Fruit fly (Drosophila melanogaster) whole organism, wandering third instar larva: ENCODE data around the gene SPH93.

Experiments
- CG32264 ChIP-seq: fragments of 200-800 bp; sonication (Bioruptor generic); optimal IDR thresholded peaks from 2 replicates; lab custom pipeline; 2016; ENCODE audit warnings: missing biosample characterization, missing genetic modification characterization
- CG9705 ChIP-seq: fragments of 200-800 bp; sonication (Bioruptor generic); optimal IDR thresholded peaks from 2 replicates; lab custom pipeline; 2018; ENCODE audit warnings: missing biosample characterization, mild to moderate bottlenecking, missing genetic modification characterization
- CrebA ChIP-seq: fragments of 200-800 bp; sonication (Bioruptor generic); optimal IDR thresholded peaks from 2 replicates; lab custom pipeline; 2016; ENCODE audit warnings: missing biosample characterization, mild to moderate bottlenecking, missing genetic modification characterization, borderline replicate concordance
- Dfd ChIP-seq: fragments of >200 bp; optimal IDR thresholded peaks from 2 replicates; lab custom pipeline; 2017; ENCODE audit warnings: missing biosample characterization, missing genetic modification characterization
- Dif ChIP-seq: fragments of 200-275, 200-300 bp; sonication (Bioruptor generic); optimal IDR thresholded peaks from 2 replicates; lab custom pipeline; 2018; ENCODE audit warnings: missing biosample characterization, missing genetic modification characterization; ENCODE audit not compliant: partially characterized antibody
- GATAd ChIP-seq: sonication (Bioruptor generic); optimal IDR thresholded peaks from 2 replicates; lab custom pipeline; 2016; ENCODE audit warnings: missing biosample characterization, missing genetic modification characterization
- HLH106 ChIP-seq: fragments of 200-800 bp; optimal IDR thresholded peaks from 3 replicates; lab custom pipeline; 2019; ENCODE audit warnings: missing biosample characterization, mild to moderate bottlenecking, missing genetic modification characterization, moderate library complexity
- Hnf4 ChIP-seq: fragments of 200-800 bp; sonication (Bioruptor generic); optimal IDR thresholded peaks from 2 replicates; lab custom pipeline; 2016; ENCODE audit warnings: missing biosample characterization, mild to moderate bottlenecking, missing genetic modification characterization
- Hr78 ChIP-seq: fragments of >200 bp; optimal IDR thresholded peaks from 2 replicates; lab custom pipeline; 2017; ENCODE audit warnings: missing biosample characterization, missing genetic modification characterization
- Hr83 ChIP-seq: fragments of 200-300 bp; sonication (Bioruptor generic); optimal IDR thresholded peaks from 2 replicates; lab custom pipeline; 2016; ENCODE audit warnings: missing biosample characterization, mild to moderate bottlenecking, missing genetic modification characterization, moderate library complexity; ENCODE audit not compliant: poor library complexity, severe bottlenecking
- Jra ChIP-seq: sonication (Bioruptor generic); optimal IDR thresholded peaks from 2 replicates; lab custom pipeline; 2016; ENCODE audit warnings: missing biosample characterization, missing genetic modification characterization
- Mio ChIP-seq: sonication (Bioruptor generic); optimal IDR thresholded peaks from 2 replicates; lab custom pipeline; 2016; ENCODE audit warnings: missing biosample characterization, missing genetic modification characterization
- Myc ChIP-seq: fragments of >200 bp; optimal IDR thresholded peaks from 2 replicates; lab custom pipeline; 2017
- N ChIP-seq: fragments of >200 bp; optimal IDR thresholded peaks from 2 replicates; lab custom pipeline; 2018; ENCODE audit warnings: missing biosample characterization, missing external identifiers, missing genetic modification characterization
- OdsH ChIP-seq: fragments of 200-800 bp; sonication (Bioruptor generic); optimal IDR thresholded peaks from 2 replicates; lab custom pipeline; 2016; ENCODE audit warnings: missing biosample characterization, mild to moderate bottlenecking, missing genetic modification characterization
- Rel ChIP-seq, 2 experiments: fragments of 200-800 bp; sonication (Bioruptor generic) in 1 of 2; optimal IDR thresholded peaks; 2 replicates in 1 of 2; 3 replicates in 1 of 2; lab custom pipeline; 2016 to 2019; ENCODE audit warnings: mild to moderate bottlenecking in 2 of 2, missing biosample characterization in 2 of 2, missing genetic modification characterization in 2 of 2, moderate library complexity in 1 of 2
- Sp1 ChIP-seq: fragments of 200-800 bp; sonication (Bioruptor generic); optimal IDR thresholded peaks from 3 replicates; lab custom pipeline; 2019; ENCODE audit warnings: missing biosample characterization, mild to moderate bottlenecking, missing genetic modification characterization, moderate library complexity
- Vsx2 ChIP-seq: fragments of 200-300, 225-300 bp; sonication (Bioruptor generic); optimal IDR thresholded peaks from 2 replicates; lab custom pipeline; 2018; ENCODE audit warnings: missing biosample characterization, missing genetic modification characterization; ENCODE audit not compliant: partially characterized antibody
- br ChIP-seq: fragments of 200-800 bp; sonication (Bioruptor generic); optimal IDR thresholded peaks from 2 replicates; lab custom pipeline; 2016; ENCODE audit warnings: missing biosample characterization, missing genetic modification characterization
- brk ChIP-seq: fragments of 200-800 bp; sonication (Bioruptor generic); optimal IDR thresholded peaks from 2 replicates; lab custom pipeline; 2016; ENCODE audit warnings: missing biosample characterization, mild to moderate bottlenecking, missing genetic modification characterization
- dl ChIP-seq, 2 experiments: fragments of 175-275, 200-275 bp in 1 of 2; fragments of 200-275 bp in 1 of 2; sonication (Bioruptor generic); optimal IDR thresholded peaks; lab custom pipeline; 2018; ENCODE audit warnings: mild to moderate bottlenecking in 2 of 2, missing biosample characterization in 2 of 2, missing genetic modification characterization in 2 of 2, moderate library complexity in 2 of 2; ENCODE audit not compliant: partially characterized antibody in 2 of 2, insufficient read depth in 1 of 2
- dmrt93B ChIP-seq: fragments of 200-800 bp; sonication (Bioruptor generic); optimal IDR thresholded peaks from 2 replicates; lab custom pipeline; 2018; ENCODE audit warnings: missing biosample characterization, mild to moderate bottlenecking, missing genetic modification characterization
- dsf ChIP-seq: sonication (Bioruptor generic); optimal IDR thresholded peaks from 2 replicates; lab custom pipeline; 2016; ENCODE audit warnings: missing biosample characterization, missing genetic modification characterization, borderline replicate concordance
- ey ChIP-seq: fragments of 200-800 bp; sonication (Bioruptor generic); optimal IDR thresholded peaks from 2 replicates; lab custom pipeline; 2016; ENCODE audit warnings: missing biosample characterization, missing genetic modification characterization
- foxo ChIP-seq, 2 experiments: fragments of 200-800 bp; sonication (Bioruptor generic); optimal IDR thresholded peaks; 2 replicates in 1 of 2; 3 replicates in 1 of 2; lab custom pipeline; 2016 to 2017; ENCODE audit warnings: missing biosample characterization in 2 of 2, missing genetic modification characterization in 2 of 2
- fru ChIP-seq: fragments of 200-800 bp; sonication (Bioruptor generic); optimal IDR thresholded peaks from 3 replicates; lab custom pipeline; 2016; ENCODE audit warnings: missing biosample characterization, mild to moderate bottlenecking, missing genetic modification characterization
- h ChIP-seq: fragments of 200-800 bp; sonication (Bioruptor generic); optimal IDR thresholded peaks from 3 replicates; lab custom pipeline; 2016; ENCODE audit warnings: missing biosample characterization, mild to moderate bottlenecking, missing genetic modification characterization
- jim ChIP-seq: fragments of 175-275, 200-325 bp; sonication (Bioruptor generic); optimal IDR thresholded peaks from 2 replicates; lab custom pipeline; 2016; ENCODE audit warnings: missing biosample characterization, mild to moderate bottlenecking, missing genetic modification characterization
- lola ChIP-seq: fragments of >200 bp; optimal IDR thresholded peaks from 2 replicates; lab custom pipeline; 2017; ENCODE audit warnings: missing biosample characterization, missing genetic modification characterization
- pan ChIP-seq: fragments of >200 bp; optimal IDR thresholded peaks from 2 replicates; lab custom pipeline; 2017
- psq ChIP-seq: fragments of 200-800 bp; sonication (Bioruptor generic); optimal IDR thresholded peaks from 3 replicates; lab custom pipeline; 2017; ENCODE audit warnings: missing biosample characterization, mild to moderate bottlenecking, missing genetic modification characterization, moderate library complexity
- rgr ChIP-seq: fragments of 200-800 bp; sonication (Bioruptor generic); optimal IDR thresholded peaks from 3 replicates; lab custom pipeline; 2016; ENCODE audit warnings: missing biosample characterization, mild to moderate bottlenecking, missing genetic modification characterization
- sage ChIP-seq: fragments of 200-800 bp; sonication (Bioruptor generic); optimal IDR thresholded peaks from 2 replicates; lab custom pipeline; 2016; ENCODE audit warnings: missing biosample characterization, mild to moderate bottlenecking, missing genetic modification characterization
- sv ChIP-seq: fragments of 200-800 bp; sonication (Bioruptor generic); optimal IDR thresholded peaks from 3 replicates; lab custom pipeline; 2016; ENCODE audit warnings: missing biosample characterization, missing genetic modification characterization
- tai ChIP-seq: sonication (Bioruptor generic); optimal IDR thresholded peaks from 2 replicates; lab custom pipeline; 2016; ENCODE audit warnings: missing biosample characterization, missing genetic modification characterization
- woc ChIP-seq: sonication (Bioruptor generic); optimal IDR thresholded peaks from 2 replicates; lab custom pipeline; 2016; ENCODE audit warnings: missing biosample characterization, mild to moderate bottlenecking, missing genetic modification characterization

SPH93 gene

DNA sequence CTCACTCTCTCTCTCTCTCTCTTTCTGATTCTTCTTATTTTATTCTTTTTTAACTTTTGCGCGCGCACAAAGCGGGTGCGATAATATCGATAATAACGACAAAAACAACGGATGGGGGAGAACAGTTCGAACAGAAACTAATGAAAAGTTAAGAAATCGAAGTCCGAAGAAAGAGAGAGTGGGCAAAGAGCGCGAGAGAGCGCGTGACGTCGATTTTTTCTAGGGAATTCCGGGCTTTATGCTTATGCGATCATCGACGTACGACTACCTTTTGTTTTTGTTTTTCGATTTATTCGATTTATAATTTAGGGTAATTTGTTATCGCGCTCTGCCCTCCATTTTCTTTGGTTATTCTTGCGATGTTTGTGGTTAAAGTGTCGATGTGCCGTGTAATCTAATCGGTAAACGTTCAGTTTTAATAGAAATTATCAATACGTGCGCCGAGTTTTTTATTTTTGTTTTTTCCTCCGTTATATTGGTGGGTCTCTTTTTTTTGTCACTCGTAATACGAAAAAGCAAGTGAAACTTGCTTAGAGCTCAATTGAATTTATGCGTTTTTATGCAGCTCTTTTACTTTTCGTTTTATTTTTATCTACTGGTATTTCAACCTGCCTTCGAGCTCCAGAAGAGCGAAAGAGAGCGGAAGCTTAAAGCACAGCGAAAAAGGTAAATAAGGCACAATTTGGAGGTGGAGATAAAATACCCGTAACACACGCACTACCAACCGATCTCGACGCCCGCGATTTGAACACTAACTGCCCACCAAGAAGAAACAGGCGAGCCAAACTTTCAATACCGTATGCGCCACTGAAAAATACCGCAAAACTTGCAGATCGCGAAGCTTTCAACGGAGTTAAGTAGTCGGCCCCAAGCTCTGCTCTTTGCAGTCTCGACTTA is 5.9 kb downstream of the SPH93 start, which contains the start of gene dl:
Gene dl (minus strand): TSS at position 757 of the 897 bp plus-strand sequence.
- peak; percentile 85 for TF ChIP-seq dl (GFP tag; optimal IDR thresholded peaks at IDR 0.05; lab: Kevin White, UChicago; ENCODE audit: insufficient read depth in 1 of 2, partially characterized antibody in 2 of 2)
- TF ChIP-seq br (GFP tag; lab: Kevin White, UChicago) = peak; percentile 26
- TF ChIP-seq CrebA (GFP tag; lab: Kevin White, UChicago) = peak; percentile 33
- TF ChIP-seq fru (GFP tag; lab: Kevin White, UChicago) = peak; percentile 46
- TF ChIP-seq woc (GFP tag; lab: Kevin White, UChicago) = peak; percentile 45
- peak; percentile 83 for TF ChIP-seq h
- no peak for TF ChIP-seq Mio
- TF ChIP-seq jim (GFP tag; lab: Kevin White, UChicago) = peak; percentile 61
- TF ChIP-seq lola (GFP tag; lab: Kevin White, UChicago) = no peak
- peak; percentile 7 for TF ChIP-seq brk (GFP tag; lab: Kevin White, UChicago)
- no peak for TF ChIP-seq CG9705 (GFP tag; lab: Kevin White, UChicago)
- peak; percentile 44 for TF ChIP-seq Hr83 (GFP tag; lab: Kevin White, UChicago)
- TF ChIP-seq OdsH (GFP tag; lab: Kevin White, UChicago) = peak; percentile 19
- no peak for TF ChIP-seq Dfd
- no peak for TF ChIP-seq N
- TF ChIP-seq GATAd = no peak
- no peak for TF ChIP-seq sv
- TF ChIP-seq Hnf4 (GFP tag; lab: Kevin White, UChicago) = no peak
- no peak for TF ChIP-seq Myc (lab: Kevin White, UChicago)
- TF ChIP-seq CG32264 (GFP tag; lab: Kevin White, UChicago) = no peak
- TF ChIP-seq Rel (GFP tag; optimal IDR thresholded peaks at IDR 0.05; lab: Kevin White, UChicago) = no peak
- peak; percentile 67 for TF ChIP-seq Rel (tag; optimal IDR thresholded peaks at IDR 0.05; lab: Kevin White, UChicago)
- no peak for TF ChIP-seq dsf (GFP tag; lab: Kevin White, UChicago)
- peak in 1 of 2 experiments; percentile 47 for TF ChIP-seq foxo (GFP tag; optimal IDR thresholded peaks at IDR 0.05; lab: Kevin White, UChicago)
- TF ChIP-seq Hr78 (GFP tag; lab: Kevin White, UChicago) = no peak
- TF ChIP-seq HLH106 = no peak
- TF ChIP-seq Dif (GFP tag; lab: Kevin White, UChicago) = peak; percentile 88
- no peak for TF ChIP-seq Jra (GFP tag; lab: Kevin White, UChicago)
- peak; percentile 52 for TF ChIP-seq psq
- TF ChIP-seq Sp1 (GFP tag; lab: Kevin White, UChicago) = peak; percentile 11
- no peak for TF ChIP-seq dmrt93B
- TF ChIP-seq Vsx2 (GFP tag; lab: Kevin White, UChicago) = peak; percentile 19
- peak; percentile 26 for TF ChIP-seq sage (GFP tag; lab: Kevin White, UChicago)
- peak; percentile 38 for TF ChIP-seq ey (GFP tag; lab: Kevin White, UChicago)
- TF ChIP-seq rgr (GFP tag; lab: Kevin White, UChicago) = no peak
- TF ChIP-seq tai (GFP tag; lab: Kevin White, UChicago) = peak; percentile 44

DNA sequence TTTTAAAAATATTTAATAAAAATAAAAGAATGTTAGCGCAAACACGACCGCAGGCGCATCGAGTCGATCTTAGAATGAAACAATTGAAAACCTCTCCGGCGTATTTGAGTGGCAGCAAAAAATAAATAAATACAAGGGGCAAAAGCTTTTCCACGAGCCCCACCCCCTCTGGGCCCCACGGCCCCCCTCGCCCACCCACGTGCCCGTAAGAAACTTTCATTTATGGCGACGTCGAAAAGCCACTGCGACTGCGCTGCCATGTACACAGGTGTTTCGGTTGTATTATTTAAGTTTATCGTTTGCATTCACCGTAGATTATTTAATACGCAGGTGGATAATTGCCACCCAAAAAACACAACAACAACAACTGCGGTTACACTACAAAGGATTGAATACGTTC is 7.3 kb downstream of the SPH93 start:
- no peak for TF ChIP-seq br (GFP tag; lab: Kevin White, UChicago)
- TF ChIP-seq CG9705 (GFP tag; lab: Kevin White, UChicago) = no peak
- TF ChIP-seq Rel (GFP tag; optimal IDR thresholded peaks at IDR 0.05; lab: Kevin White, UChicago) = no peak
- peak; percentile 20 for TF ChIP-seq Rel (tag; optimal IDR thresholded peaks at IDR 0.05; lab: Kevin White, UChicago)
- TF ChIP-seq jim (GFP tag; lab: Kevin White, UChicago) = no peak
- TF ChIP-seq Hr83 (GFP tag; lab: Kevin White, UChicago) = peak; percentile 46
- TF ChIP-seq foxo (GFP tag; optimal IDR thresholded peaks at IDR 0.05; lab: Kevin White, UChicago) = no peak
- TF ChIP-seq Dif (GFP tag; lab: Kevin White, UChicago) = peak; percentile 26
- no peak for TF ChIP-seq dsf (GFP tag; lab: Kevin White, UChicago)
- peak in 1 of 2 experiments; percentile 36 for TF ChIP-seq dl (GFP tag; optimal IDR thresholded peaks at IDR 0.05; lab: Kevin White, UChicago; ENCODE audit: insufficient read depth in 1 of 2, partially characterized antibody in 2 of 2)
- no peak for TF ChIP-seq pan (lab: Kevin White, UChicago)
- peak; percentile 66 for TF ChIP-seq Dfd
- no peak for TF ChIP-seq Mio
- no peak for TF ChIP-seq CG32264 (GFP tag; lab: Kevin White, UChicago)
- no peak for TF ChIP-seq OdsH (GFP tag; lab: Kevin White, UChicago)
- no peak for TF ChIP-seq tai (GFP tag; lab: Kevin White, UChicago)
- TF ChIP-seq sv = no peak
- TF ChIP-seq Hr78 (GFP tag; lab: Kevin White, UChicago) = no peak
- TF ChIP-seq Sp1 (GFP tag; lab: Kevin White, UChicago) = no peak
- peak; percentile 11 for TF ChIP-seq rgr (GFP tag; lab: Kevin White, UChicago)
- no peak for TF ChIP-seq Hnf4 (GFP tag; lab: Kevin White, UChicago)
- no peak for TF ChIP-seq Myc (lab: Kevin White, UChicago)
